In genomic region chrX:2366171-2366570, dm6 we compare ENCODE assay signal across 1 fruit fly cellular context.
TF ChIP-seq lines count a peak whose summit lies in the region.

Gene CG2841 (minus strand): TSS chrX:2366356.

TF ChIP-seq in whole organism, embryonic, 481 proteins besides CTCF, POLR2A, EP300 and RAD21 (continued from another document):
- peak; percentile 56; the same call in 2 of the 3 replicates for TF ChIP-seq ci (GFP tag; IDR thresholded peaks at IDR 0.05; lab: Robert Waterston, UW)
TF ChIP-seq in whole organism, embryonic: peak in this region for 14.
